Fruit fly (Drosophila melanogaster): ENCODE results near the gene CG6048.

DNA sequence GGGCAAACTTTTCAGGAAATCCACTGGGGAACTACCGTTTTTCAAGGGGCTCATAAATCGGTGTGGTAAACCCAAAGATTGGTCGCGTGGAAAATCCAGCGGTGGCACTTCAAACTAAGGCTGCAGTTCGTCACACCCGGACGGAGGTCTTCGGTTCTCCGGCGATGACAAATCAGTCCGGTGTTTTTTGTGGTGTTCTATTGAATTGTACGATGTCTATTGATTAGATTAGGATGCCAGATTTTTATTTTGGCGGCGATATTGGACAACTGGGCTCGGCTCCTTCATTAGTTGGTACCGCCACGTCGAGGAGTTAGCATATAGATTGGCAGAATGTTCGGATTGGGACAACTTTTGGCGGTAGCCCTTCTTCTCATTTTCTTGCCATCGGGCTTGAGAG lies at the start of gene CG6048:
- no peak for TF ChIP-seq psq (optimal IDR thresholded peaks at IDR 0.05)
- no peak for TF ChIP-seq pan (optimal IDR thresholded peaks at IDR 0.05)
- no peak for TF ChIP-seq EcR (GFP tag; optimal IDR thresholded peaks at IDR 0.05)

Data from whole organism.